Worm (Caenorhabditis elegans): ENCODE data around the gene R09E10.5.
A peak's percentile ranks its signal among the peaks of the same experiment; 100 is the strongest.

R09E10.5 gene

DNA sequence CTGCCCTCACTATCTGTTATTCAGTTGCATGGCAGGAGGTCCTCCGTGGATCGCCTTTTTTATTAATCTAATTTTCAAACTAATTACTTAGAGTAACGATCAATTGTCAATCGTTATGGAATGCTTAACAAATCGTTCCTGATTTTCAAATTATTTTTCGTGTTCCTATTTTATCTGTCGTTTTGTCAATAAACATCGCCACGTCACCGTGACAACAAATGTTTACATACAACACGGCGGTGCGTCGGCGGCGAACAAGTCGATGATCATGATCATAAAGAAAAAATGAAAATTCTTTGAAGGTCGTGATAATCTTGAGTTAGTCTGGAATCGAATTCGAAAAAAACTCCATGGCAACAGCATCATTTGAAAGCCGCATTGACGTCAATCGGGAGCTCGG is 43.4 kb upstream of the R09E10.5 start:
- TF ChIP-seq nhr-77 (tag; optimal IDR thresholded peaks at IDR 0.05) (no peak), zag-1 (tag; optimal IDR thresholded peaks at IDR 0.05) (no peak), ceh-82 (tag; optimal IDR thresholded peaks at IDR 0.05) (no peak), F13H6.1 (tag; optimal IDR thresholded peaks at IDR 0.05) (no peak), elt-3 (tag; optimal IDR thresholded peaks at IDR 0.05) (no peak), crh-2 (tag; optimal IDR thresholded peaks at IDR 0.05) (peak; percentile 11), mab-5 (tag; optimal IDR thresholded peaks at IDR 0.05) (no peak)

ce11 chrIV:10344621-10345020 is 42.5 kb upstream of the R09E10.5 start:
- TF ChIP-seq aly-2 (tag; optimal IDR thresholded peaks at IDR 0.05) (no peak), fos-1 (tag; optimal IDR thresholded peaks at IDR 0.05) (no peak), ceh-16 (tag; optimal IDR thresholded peaks at IDR 0.05) (no peak), Y55F3AM.14 (GFP tag; optimal IDR thresholded peaks at IDR 0.05) (no peak), zag-1 (tag; optimal IDR thresholded peaks at IDR 0.05) (peak; percentile 9), elt-1 (tag; optimal IDR thresholded peaks at IDR 0.05) (no peak), sma-3 (GFP tag; optimal IDR thresholded peaks at IDR 0.05) (no peak), skn-1 (tag; optimal IDR thresholded peaks at IDR 0.05) (no peak), unc-39 (tag; optimal IDR thresholded peaks at IDR 0.05) (no peak), nhr-6 (tag; optimal IDR thresholded peaks at IDR 0.05) (no peak), unc-62 (GFP tag; optimal IDR thresholded peaks at IDR 0.05) (no peak), gmeb-1 (tag; optimal IDR thresholded peaks at IDR 0.05) (no peak), snpc-4 (tag; optimal IDR thresholded peaks at IDR 0.05) (no peak), nhr-77 (tag; optimal IDR thresholded peaks at IDR 0.05) (no peak), mab-5 (tag; optimal IDR thresholded peaks at IDR 0.05) (no peak), nhr-237 (tag; optimal IDR thresholded peaks at IDR 0.05) (no peak), lsy-2 (tag; optimal IDR thresholded peaks at IDR 0.05) (peak in 1 of 2 experiments; percentile 38), lin-11 (tag; optimal IDR thresholded peaks at IDR 0.05) (no peak), egl-27 (tag; optimal IDR thresholded peaks at IDR 0.05) (no peak), R02D3.7 (tag; optimal IDR thresholded peaks at IDR 0.05) (no peak), unc-55 (GFP tag; optimal IDR thresholded peaks at IDR 0.05) (no peak), ceh-82 (tag; optimal IDR thresholded peaks at IDR 0.05) (no peak), mbf-1 (tag; optimal IDR thresholded peaks at IDR 0.05) (no peak), nhr-129 (tag; optimal IDR thresholded peaks at IDR 0.05) (peak; percentile 68), lin-13 (GFP tag; optimal IDR thresholded peaks at IDR 0.05) (peak; percentile 38), ztf-4 (tag; optimal IDR thresholded peaks at IDR 0.05) (peak; percentile 20), nhr-12 (tag; optimal IDR thresholded peaks at IDR 0.05) (no peak), peb-1 (tag; optimal IDR thresholded peaks at IDR 0.05) (no peak), F13H6.1 (tag; optimal IDR thresholded peaks at IDR 0.05) (peak; percentile 70), C34F6.9 (tag; optimal IDR thresholded peaks at IDR 0.05) (peak; percentile 69), crh-2 (tag; optimal IDR thresholded peaks at IDR 0.05) (peak; percentile 74), mdl-1 (tag; optimal IDR thresholded peaks at IDR 0.05) (no peak), sma-9 (GFP tag; optimal IDR thresholded peaks at IDR 0.05) (peak; percentile 60), sma-9 (tag; optimal IDR thresholded peaks at IDR 0.05) (no peak), nhr-21 (tag; optimal IDR thresholded peaks at IDR 0.05) (no peak), sem-4 (tag; optimal IDR thresholded peaks at IDR 0.05) (no peak)

ce11 chrIV:10342361-10342706 is 40.2 kb upstream of the R09E10.5 start:
- peak; percentile 100 for TF ChIP-seq blmp-1 (tag; optimal IDR thresholded peaks at IDR 0.05; ENCODE audit: insufficient read depth)
- TF ChIP-seq sma-9 (GFP tag; optimal IDR thresholded peaks at IDR 0.05) = peak; percentile 86
- no peak for TF ChIP-seq sma-9 (tag; optimal IDR thresholded peaks at IDR 0.05)
- peak; percentile 93 for TF ChIP-seq crh-2 (tag; optimal IDR thresholded peaks at IDR 0.05)
- TF ChIP-seq egl-27 (tag; optimal IDR thresholded peaks at IDR 0.05) = peak; percentile 48
- no peak for TF ChIP-seq nhr-237 (tag; optimal IDR thresholded peaks at IDR 0.05)
- peak; percentile 44 for TF ChIP-seq nhr-25 (tag; optimal IDR thresholded peaks at IDR 0.05)
- peak in 1 of 2 experiments; percentile 15 for TF ChIP-seq mdl-1 (tag; optimal IDR thresholded peaks at IDR 0.05)
- TF ChIP-seq unc-55 (GFP tag; optimal IDR thresholded peaks at IDR 0.05) = peak; percentile 87
- no peak for TF ChIP-seq ZK546.5 (tag; optimal IDR thresholded peaks at IDR 0.05)
- peak; percentile 79 for TF ChIP-seq sma-3 (GFP tag; optimal IDR thresholded peaks at IDR 0.05)
- TF ChIP-seq mab-5 (tag; optimal IDR thresholded peaks at IDR 0.05) = peak; percentile 84
- no peak for TF ChIP-seq lin-39 (tag; optimal IDR thresholded peaks at IDR 0.05)
- TF ChIP-seq snpc-4 (tag; optimal IDR thresholded peaks at IDR 0.05) = peak; percentile 1
- TF ChIP-seq zag-1 (tag; optimal IDR thresholded peaks at IDR 0.05) = no peak
- peak; percentile 84 for TF ChIP-seq nhr-21 (tag; optimal IDR thresholded peaks at IDR 0.05)
- TF ChIP-seq ztf-4 (tag; optimal IDR thresholded peaks at IDR 0.05) = peak; percentile 77
- TF ChIP-seq fos-1 (tag; optimal IDR thresholded peaks at IDR 0.05) = peak; percentile 95
- TF ChIP-seq gmeb-1 (tag; optimal IDR thresholded peaks at IDR 0.05) = peak; percentile 46
- TF ChIP-seq unc-62 (GFP tag; optimal IDR thresholded peaks at IDR 0.05) = peak; percentile 15
- peak; percentile 74 for TF ChIP-seq F13H6.1 (tag; optimal IDR thresholded peaks at IDR 0.05)
- no peak for TF ChIP-seq alr-1 (tag; optimal IDR thresholded peaks at IDR 0.05)
- TF ChIP-seq lsy-2 (tag; optimal IDR thresholded peaks at IDR 0.05) = peak in 1 of 2 experiments; percentile 52
- TF ChIP-seq skn-1 (tag; optimal IDR thresholded peaks at IDR 0.05) = peak; percentile 65
- peak; percentile 37 for TF ChIP-seq nhr-129 (tag; optimal IDR thresholded peaks at IDR 0.05)
